Fruit fly (Drosophila melanogaster) whole organism, embryonic: Measurements from ENCODE around the gene CRIF.

ENCODE experiments used
- Atf3 ChIP-seq: fragments of 200-800 bp; sonication (Bioruptor generic); optimal IDR thresholded peaks from 3 replicates; lab custom pipeline; 2016; ENCODE audit warnings: missing biosample characterization, missing genetic modification characterization
- Bgb ChIP-seq: fragments of 200-800 bp; sonication (Bioruptor generic); IDR thresholded peaks from 2 replicates; pipeline ENCODE4 v1.3.6; 2022; ENCODE audit warnings: missing biosample characterization, missing genetic modification characterization; ENCODE audit not compliant: partially characterized antibody
- Bteb2 ChIP-seq: fragments of 200-800 bp; sonication (Bioruptor generic); optimal IDR thresholded peaks from 2 replicates; lab custom pipeline; 2016; ENCODE audit warnings: missing biosample characterization, missing genetic modification characterization
- CG10147 ChIP-seq: fragments of 200-800 bp; sonication (Bioruptor generic); optimal IDR thresholded peaks from 2 replicates; lab custom pipeline; 2019; ENCODE audit warnings: missing biosample characterization, mild to moderate bottlenecking, missing genetic modification characterization, moderate library complexity
- CG10267 ChIP-seq: fragments of 200-800 bp; sonication (Bioruptor generic); optimal IDR thresholded peaks from 2 replicates; lab custom pipeline; 2018; ENCODE audit warnings: missing biosample characterization, mild to moderate bottlenecking, missing genetic modification characterization, moderate library complexity
- CG10321 ChIP-seq: fragments of 200-800 bp; sonication (Bioruptor generic); IDR thresholded peaks from 2 replicates; pipeline ENCODE4 v1.3.6; 2022; ENCODE audit warnings: missing biosample characterization, missing genetic modification characterization
- CG12219 ChIP-seq: fragments of 200-800 bp; sonication (Bioruptor generic); optimal IDR thresholded peaks from 3 replicates; lab custom pipeline; 2018; ENCODE audit warnings: missing biosample characterization, mild to moderate bottlenecking, missing genetic modification characterization
- CG12299 ChIP-seq: fragments of 200-800 bp; sonication (Bioruptor generic); optimal IDR thresholded peaks from 2 replicates; lab custom pipeline; 2018; ENCODE audit warnings: missing biosample characterization, mild to moderate bottlenecking, missing genetic modification characterization
- CG12744 ChIP-seq: fragments of 200-800 bp; sonication (Bioruptor generic); optimal IDR thresholded peaks from 2 replicates; lab custom pipeline; 2016; ENCODE audit warnings: missing biosample characterization, missing genetic modification characterization
- CG16813 ChIP-seq: fragments of 200-800 bp; sonication (Bioruptor generic); IDR thresholded peaks from 3 replicates; pipeline ENCODE4 v1.3.6; 2022; ENCODE audit warnings: missing biosample characterization, missing genetic modification characterization; ENCODE audit not compliant: partially characterized antibody
- CG2199 ChIP-seq: fragments of 200-800 bp; sonication (Bioruptor generic); IDR thresholded peaks from 3 replicates; pipeline ENCODE4 v1.3.6; 2022; ENCODE audit warnings: missing biosample characterization, missing genetic modification characterization
- CG2202 ChIP-seq: fragments of 200-800 bp; sonication (Bioruptor generic); optimal IDR thresholded peaks from 2 replicates; lab custom pipeline; 2018; ENCODE audit warnings: missing biosample characterization, mild to moderate bottlenecking, missing genetic modification characterization
- CG2889 ChIP-seq: fragments of 200-800 bp; sonication (Bioruptor generic); IDR thresholded peaks from 3 replicates; pipeline ENCODE4 v1.3.6; 2022; ENCODE audit warnings: missing biosample characterization, missing genetic modification characterization
- CG3838 ChIP-seq: fragments of 200-800 bp; sonication (Bioruptor generic); optimal IDR thresholded peaks from 3 replicates; lab custom pipeline; 2016; ENCODE audit warnings: missing biosample characterization, missing genetic modification characterization
- CG4854 ChIP-seq: fragments of 200-800 bp; sonication (Bioruptor generic); optimal IDR thresholded peaks from 2 replicates; lab custom pipeline; 2016; ENCODE audit warnings: missing biosample characterization, missing genetic modification characterization, inconsistent platforms
- CG6254 ChIP-seq: fragments of 200-800 bp; sonication (Bioruptor generic); optimal IDR thresholded peaks from 3 replicates; lab custom pipeline; 2017; ENCODE audit warnings: mild to moderate bottlenecking, missing biosample characterization, missing genetic modification reagents, missing genetic modification characterization
- CG7271 ChIP-seq: fragments of 200-800 bp; sonication (Bioruptor generic); optimal IDR thresholded peaks from 2 replicates; lab custom pipeline; 2018; ENCODE audit warnings: missing biosample characterization, mild to moderate bottlenecking, missing genetic modification characterization, moderate library complexity
- CG8281 ChIP-seq: fragments of 200-800 bp; sonication (Bioruptor generic); optimal IDR thresholded peaks from 2 replicates; lab custom pipeline; 2018; ENCODE audit warnings: missing biosample characterization, mild to moderate bottlenecking, missing genetic modification characterization, moderate library complexity
- CG8290 ChIP-seq, 3 experiments: fragments of 200-800 bp; sonication (Bioruptor generic); optimal IDR thresholded peaks; 2 replicates each; lab custom pipeline; 2016 to 2019; ENCODE audit warnings: missing biosample characterization in 3 of 3, missing genetic modification characterization in 3 of 3, mild to moderate bottlenecking in 2 of 3, moderate library complexity in 1 of 3
- CG9797 ChIP-seq: fragments of 200-800 bp; sonication (Bioruptor generic); optimal IDR thresholded peaks from 3 replicates; lab custom pipeline; 2018; ENCODE audit warnings: missing biosample characterization, mild to moderate bottlenecking, missing genetic modification characterization
- Doc2 ChIP-seq: fragments of 200-800 bp; sonication (Bioruptor generic); IDR thresholded peaks from 2 replicates; pipeline ENCODE4 v1.3.6; 2022; ENCODE audit warnings: missing biosample characterization, missing genetic modification characterization
- Elba2 ChIP-seq: fragments of 200-800 bp; sonication (Bioruptor generic); optimal IDR thresholded peaks from 3 replicates; lab custom pipeline; 2016; ENCODE audit warnings: missing biosample characterization, missing genetic modification characterization
- Fer2 ChIP-seq: fragments of 200-800 bp; sonication (Bioruptor generic); optimal IDR thresholded peaks from 2 replicates; lab custom pipeline; 2018; ENCODE audit warnings: missing biosample characterization, mild to moderate bottlenecking, missing genetic modification characterization, moderate library complexity
- Gug ChIP-seq: fragments of 200-800 bp; sonication (Bioruptor generic); IDR thresholded peaks from 4 replicates; pipeline ENCODE4 v1.3.6; 2022; ENCODE audit warnings: missing biosample characterization, missing genetic modification characterization
- HLHmδ ChIP-seq: fragments of 200-800 bp; sonication (Bioruptor generic); optimal IDR thresholded peaks from 2 replicates; lab custom pipeline; 2018; ENCODE audit warnings: missing biosample characterization, mild to moderate bottlenecking, missing genetic modification characterization, moderate library complexity
- Hand ChIP-seq: fragments of 200-800 bp; sonication (Bioruptor generic); optimal IDR thresholded peaks from 2 replicates; lab custom pipeline; 2017; ENCODE audit warnings: mild to moderate bottlenecking, missing biosample characterization, missing genetic modification reagents, missing genetic modification characterization
- Hr78 ChIP-seq, 2 experiments: fragments of 200-800 bp in 1 of 2; fragments of >200 bp in 1 of 2; sonication (Bioruptor generic) in 1 of 2; optimal IDR thresholded peaks; 2 replicates each; lab custom pipeline; 2017 to 2019; ENCODE audit warnings: missing biosample characterization in 2 of 2, missing genetic modification characterization in 2 of 2, mild to moderate bottlenecking in 1 of 2, moderate library complexity in 1 of 2
- Nf-YA ChIP-seq: fragments of 200-800 bp; sonication (Bioruptor generic); IDR thresholded peaks from 2 replicates; pipeline ENCODE4 v1.3.6; 2022; ENCODE audit warnings: missing biosample characterization, missing genetic modification characterization
- PHDP ChIP-seq: fragments of 200-800 bp; sonication (Bioruptor generic); optimal IDR thresholded peaks from 3 replicates; lab custom pipeline; 2018; ENCODE audit warnings: missing biosample characterization, mild to moderate bottlenecking, missing genetic modification characterization, moderate library complexity
- Sox102F ChIP-seq: fragments of 200-800 bp; sonication (Bioruptor generic); optimal IDR thresholded peaks from 2 replicates; lab custom pipeline; 2018; ENCODE audit warnings: missing biosample characterization, mild to moderate bottlenecking, missing genetic modification characterization, moderate library complexity
- Sry-δ ChIP-seq: fragments of 200-800 bp; sonication (Bioruptor generic); optimal IDR thresholded peaks from 2 replicates; lab custom pipeline; 2016; ENCODE audit warnings: missing biosample characterization, missing genetic modification characterization
- Stat92E ChIP-seq, 3 experiments: fragments of >200 bp in 2 of 3; fragments of 200-800 bp in 1 of 3; sonication (Bioruptor generic) in 1 of 3; optimal IDR thresholded peaks; 2 replicates each; lab custom pipeline; 2017 to 2019; ENCODE audit warnings: missing biosample characterization in 3 of 3, missing genetic modification characterization in 3 of 3, mild to moderate bottlenecking in 1 of 3, moderate library complexity in 1 of 3
- chm ChIP-seq: fragments of 200-800 bp; sonication (Bioruptor generic); IDR thresholded peaks from 2 replicates; pipeline ENCODE4 v1.3.6; 2022; ENCODE audit warnings: missing biosample characterization, missing genetic modification characterization
- crc ChIP-seq: fragments of 200-800 bp; sonication (Bioruptor generic); optimal IDR thresholded peaks from 2 replicates; lab custom pipeline; 2016; ENCODE audit warnings: missing biosample characterization, missing genetic modification characterization
- da ChIP-seq: fragments of 200-800 bp; sonication (Bioruptor generic); optimal IDR thresholded peaks from 2 replicates; lab custom pipeline; 2016; ENCODE audit warnings: missing biosample characterization, missing genetic modification characterization
- dati ChIP-seq: fragments of 200-800 bp; sonication (Bioruptor generic); IDR thresholded peaks from 2 replicates; pipeline ENCODE4 v1.3.6; 2022; ENCODE audit warnings: missing biosample characterization, missing genetic modification characterization
- eve ChIP-seq, 2 experiments: fragments of >200 bp; optimal IDR thresholded peaks; 2 replicates each; lab custom pipeline; 2017; ENCODE audit warnings: missing biosample characterization in 2 of 2, missing genetic modification characterization in 2 of 2
- gt ChIP-seq: fragments of 200-800 bp; sonication (Bioruptor generic); IDR thresholded peaks from 2 replicates; pipeline ENCODE4 v1.3.6; 2022; ENCODE audit warnings: missing biosample characterization, missing genetic modification characterization
- her ChIP-seq: fragments of 200-800 bp; sonication (Bioruptor generic); optimal IDR thresholded peaks from 2 replicates; lab custom pipeline; 2016; ENCODE audit warnings: missing biosample characterization, missing genetic modification characterization
- lola ChIP-seq, 3 experiments: fragments of >200 bp in 2 of 3; fragments of 200-800 bp in 1 of 3; sonication (Bioruptor generic) in 1 of 3; optimal IDR thresholded peaks; 2 replicates each; lab custom pipeline; 2017 to 2019; ENCODE audit warnings: missing biosample characterization in 3 of 3, missing genetic modification characterization in 3 of 3, mild to moderate bottlenecking in 1 of 3, moderate library complexity in 1 of 3
- p53 ChIP-seq: fragments of 200-800 bp; sonication (Bioruptor generic); optimal IDR thresholded peaks from 2 replicates; lab custom pipeline; 2016; ENCODE audit warnings: missing biosample characterization, missing genetic modification characterization
- pzg ChIP-seq: fragments of 200-800 bp; sonication (Bioruptor generic); optimal IDR thresholded peaks from 3 replicates; lab custom pipeline; 2018; ENCODE audit warnings: missing biosample characterization, mild to moderate bottlenecking, missing genetic modification characterization, moderate library complexity
- ranshi ChIP-seq: fragments of 200-800 bp; sonication (Bioruptor generic); IDR thresholded peaks from 2 replicates; pipeline ENCODE4 v1.3.6; 2022; ENCODE audit warnings: missing biosample characterization, missing genetic modification characterization
- sens-2 ChIP-seq: fragments of 200-800 bp; sonication (Bioruptor generic); IDR thresholded peaks from 2 replicates; pipeline ENCODE4 v1.3.6; 2022; ENCODE audit warnings: missing biosample characterization, missing genetic modification characterization
- ssp ChIP-seq: fragments of 200-800 bp; sonication (Bioruptor generic); IDR thresholded peaks from 2 replicates; pipeline ENCODE4 v1.3.6; 2022; ENCODE audit warnings: missing biosample characterization, missing genetic modification characterization
- tap ChIP-seq: fragments of 200-800 bp; optimal IDR thresholded peaks from 3 replicates; lab custom pipeline; 2019; ENCODE audit warnings: missing biosample characterization, mild to moderate bottlenecking, missing genetic modification characterization, moderate library complexity
- tll ChIP-seq, 2 experiments: fragments of 200-800 bp in 1 of 2; fragments of >200 bp in 1 of 2; sonication (Bioruptor generic) in 1 of 2; optimal IDR thresholded peaks; 2 replicates each; lab custom pipeline; 2017 to 2019; ENCODE audit warnings: missing biosample characterization in 2 of 2, missing genetic modification characterization in 2 of 2, mild to moderate bottlenecking in 1 of 2, moderate library complexity in 1 of 2
- twi ChIP-seq: fragments of 200-800 bp; optimal IDR thresholded peaks from 2 replicates; lab custom pipeline; 2019; ENCODE audit warnings: missing biosample characterization, mild to moderate bottlenecking, missing genetic modification characterization, moderate library complexity
- z ChIP-seq: fragments of 200-800 bp; sonication (Bioruptor generic); IDR thresholded peaks from 3 replicates; pipeline ENCODE4 v1.3.6; 2022; ENCODE audit warnings: missing biosample characterization, missing genetic modification characterization

The CRIF gene

dm6 chr3L:21568848-21569372 is at the start of gene CRIF, which contains the start of gene SMC5 (continued):
- TF ChIP-seq ssp (GFP tag; lab: Robert Waterston, UW) (peak; percentile 89), CG10267 (tag; lab: Kevin White, UChicago) (peak; percentile 64), Doc2 (GFP tag; lab: Robert Waterston, UW) (no peak), her (GFP tag; lab: Kevin White, UChicago) (peak; percentile 43), CG2202 (tag; lab: Kevin White, UChicago) (no peak), Hr78 (GFP tag; optimal IDR thresholded peaks at IDR 0.05; lab: Kevin White, UChicago) (no peak), CG7271 (tag; lab: Kevin White, UChicago) (no peak), Bteb2 (GFP tag; lab: Kevin White, UChicago) (peak; percentile 73), Sry-δ (GFP tag; lab: Kevin White, UChicago) (peak; percentile 87), PHDP (tag; lab: Kevin White, UChicago) (no peak), CG12744 (GFP tag; lab: Kevin White, UChicago) (peak; percentile 14), Hand (GFP tag; lab: Kevin White, UChicago) (no peak), CG9797 (peak; percentile 7), dati (GFP tag; lab: Robert Waterston, UW) (no peak), da (GFP tag; lab: Kevin White, UChicago) (peak; percentile 39), Gug (no peak), Sox102F (GFP tag; lab: Kevin White, UChicago) (no peak), CG12219 (GFP tag; lab: Kevin White, UChicago) (no peak), Elba2 (peak; percentile 39), ranshi (GFP tag; lab: Robert Waterston, UW) (no peak; the same call in 1 of the 2 replicates), Nf-YA (GFP tag; lab: Robert Waterston, UW) (no peak), CG10321 (GFP tag; lab: Robert Waterston, UW) (no peak), CG8290 (GFP tag; optimal IDR thresholded peaks at IDR 0.05; lab: Kevin White, UChicago) (peak; percentile 70), CG8290 (tag; optimal IDR thresholded peaks at IDR 0.05; lab: Kevin White, UChicago) (no peak), gt (GFP tag; lab: Robert Waterston, UW) (no peak), CG8281 (tag; lab: Kevin White, UChicago) (no peak), pzg (peak; percentile 39), Stat92E (GFP tag; optimal IDR thresholded peaks at IDR 0.05; lab: Kevin White, UChicago) (peak in 1 of 3 experiments; percentile 72), CG2889 (GFP tag; lab: Robert Waterston, UW) (0 out of 3 replicates have a peak, but pooled peaks have one; percentile 43), p53 (GFP tag; lab: Kevin White, UChicago) (peak; percentile 48), tap (no peak), sens-2 (GFP tag; lab: Robert Waterston, UW) (no peak), CG4854 (GFP tag; lab: Kevin White, UChicago) (peak; percentile 34), Atf3 (GFP tag; lab: Kevin White, UChicago) (peak; percentile 40), CG3838 (GFP tag; lab: Kevin White, UChicago) (no peak), chm (GFP tag; lab: Robert Waterston, UW) (peak; percentile 49; the same call in 1 of the 2 replicates), Bgb (GFP tag; lab: Robert Waterston, UW) (no peak), HLHmδ (GFP tag; lab: Kevin White, UChicago) (no peak), CG10147 (GFP tag; lab: Kevin White, UChicago) (peak; percentile 67), CG6254 (GFP tag; lab: Kevin White, UChicago) (no peak), lola (GFP tag; optimal IDR thresholded peaks at IDR 0.05; lab: Kevin White, UChicago) (peak in 1 of 3 experiments; percentile 72), tll (GFP tag; optimal IDR thresholded peaks at IDR 0.05; lab: Kevin White, UChicago) (peak in 1 of 2 experiments; percentile 59), crc (no peak), eve (GFP tag; optimal IDR thresholded peaks at IDR 0.05; lab: Kevin White, UChicago) (peak in 1 of 2 experiments; percentile 90), CG12299 (tag; lab: Kevin White, UChicago) (peak; percentile 57), CG2199 (no peak), twi (peak; percentile 64), z (GFP tag; lab: Robert Waterston, UW) (no peak), CG16813 (GFP tag; lab: Robert Waterston, UW) (0 out of 3 replicates have a peak, but pooled peaks have one; percentile 30), Fer2 (tag; lab: Kevin White, UChicago) (peak; percentile 52)
